Fruit fly (Drosophila melanogaster) whole organism, embryonic: ENCODE data around the gene lectin-29Ca.

Experiments used
- Blimp-1 ChIP-seq: fragments of 200-800 bp; sonication (Bioruptor generic); optimal IDR thresholded peaks from 3 replicates; lab custom pipeline; 2018; ENCODE audit warnings: missing biosample characterization, missing genetic modification characterization, mild to moderate bottlenecking, moderate library complexity, missing genetic modification reagents
- CG11093 ChIP-seq: fragments of 200-800 bp; sonication (Bioruptor generic); IDR thresholded peaks from 3 replicates; pipeline ENCODE4 v1.3.6; 2022; ENCODE audit warnings: missing biosample characterization, missing genetic modification characterization
- CG12071 ChIP-seq: fragments of 200-800 bp; sonication (Bioruptor generic); optimal IDR thresholded peaks from 3 replicates; lab custom pipeline; 2018; ENCODE audit warnings: missing biosample characterization, mild to moderate bottlenecking, missing genetic modification characterization
- CG12299 ChIP-seq: fragments of 200-800 bp; sonication (Bioruptor generic); optimal IDR thresholded peaks from 2 replicates; lab custom pipeline; 2018; ENCODE audit warnings: missing biosample characterization, mild to moderate bottlenecking, missing genetic modification characterization
- CG12659 ChIP-seq: fragments of 200-800 bp; sonication (Bioruptor generic); optimal IDR thresholded peaks from 3 replicates; lab custom pipeline; 2017; ENCODE audit warnings: mild to moderate bottlenecking, missing biosample characterization, missing genetic modification reagents, missing genetic modification characterization
- CG13894 ChIP-seq: fragments of 200-800 bp; sonication (Bioruptor generic); optimal IDR thresholded peaks from 3 replicates; lab custom pipeline; 2018; ENCODE audit warnings: missing biosample characterization, mild to moderate bottlenecking, missing genetic modification characterization, moderate library complexity
- CG14710 ChIP-seq: fragments of 200-800 bp; sonication (Bioruptor generic); optimal IDR thresholded peaks from 3 replicates; lab custom pipeline; 2019; ENCODE audit warnings: missing biosample characterization, mild to moderate bottlenecking, missing genetic modification characterization, moderate library complexity
- CG14965 ChIP-seq: fragments of 200-800 bp; sonication (Bioruptor generic); optimal IDR thresholded peaks from 2 replicates; lab custom pipeline; 2016; ENCODE audit warnings: missing biosample characterization, missing genetic modification characterization, borderline replicate concordance
- CG17328 ChIP-seq: fragments of 200-800 bp; sonication (Bioruptor generic); IDR thresholded peaks from 2 replicates; pipeline ENCODE4 v1.3.6; 2022; ENCODE audit warnings: missing biosample characterization, missing genetic modification characterization
- CG17612 ChIP-seq: fragments of 200-800 bp; sonication (Bioruptor generic); IDR thresholded peaks from 2 replicates; pipeline ENCODE4 v1.3.6; 2022; ENCODE audit warnings: missing biosample characterization, missing genetic modification characterization
- CG18011 ChIP-seq: fragments of 200-800 bp; sonication (Bioruptor generic); optimal IDR thresholded peaks from 2 replicates; lab custom pipeline; 2017; ENCODE audit warnings: missing biosample characterization, missing genetic modification characterization, mild to moderate bottlenecking, moderate library complexity, missing genotype
- CG18262 ChIP-seq: fragments of 200-800 bp; optimal IDR thresholded peaks from 3 replicates; lab custom pipeline; 2019; ENCODE audit warnings: missing biosample characterization, mild to moderate bottlenecking, missing genetic modification characterization, moderate library complexity
- CG2678 ChIP-seq: fragments of 200-800 bp; sonication (Bioruptor generic); optimal IDR thresholded peaks from 3 replicates; lab custom pipeline; 2019; ENCODE audit warnings: missing biosample characterization, mild to moderate bottlenecking, missing genetic modification characterization, moderate library complexity
- CG31224 ChIP-seq: fragments of 200-800 bp; sonication (Bioruptor generic); IDR thresholded peaks from 2 replicates; pipeline ENCODE4 v1.3.6; 2022; ENCODE audit warnings: missing biosample characterization, missing genetic modification characterization
- CG31365 ChIP-seq: fragments of 200-800 bp; sonication (Bioruptor generic); optimal IDR thresholded peaks from 2 replicates; lab custom pipeline; 2018; ENCODE audit warnings: missing biosample characterization, mild to moderate bottlenecking, missing genetic modification characterization
- CG3838 ChIP-seq: fragments of 200-800 bp; sonication (Bioruptor generic); optimal IDR thresholded peaks from 3 replicates; lab custom pipeline; 2016; ENCODE audit warnings: missing biosample characterization, missing genetic modification characterization
- CG42726 ChIP-seq: fragments of 200-800 bp; sonication (Bioruptor generic); IDR thresholded peaks from 2 replicates; pipeline ENCODE4 v1.3.6; 2022; ENCODE audit warnings: missing biosample characterization, missing genetic modification characterization; ENCODE audit not compliant: partially characterized antibody
- CG4360 ChIP-seq: fragments of 200-800 bp; sonication (Bioruptor generic); IDR thresholded peaks from 2 replicates; pipeline ENCODE4 v1.3.6; 2022; ENCODE audit warnings: missing biosample characterization, missing genetic modification characterization
- CG4617 ChIP-seq: fragments of 200-800 bp; sonication (Bioruptor generic); optimal IDR thresholded peaks from 3 replicates; lab custom pipeline; 2016; ENCODE audit warnings: missing biosample characterization, missing genetic modification characterization, borderline replicate concordance
- CG6175 ChIP-seq: fragments of 200-800 bp; sonication (Bioruptor generic); IDR thresholded peaks from 3 replicates; pipeline ENCODE4 v1.3.6; 2022; ENCODE audit warnings: missing biosample characterization, missing genetic modification characterization
- CG7839 ChIP-seq: fragments of 200-800 bp; sonication (Bioruptor generic); optimal IDR thresholded peaks from 3 replicates; lab custom pipeline; 2018; ENCODE audit warnings: missing biosample characterization, mild to moderate bottlenecking, missing genetic modification characterization, moderate library complexity
- CG8359 ChIP-seq: fragments of 200-800 bp; sonication (Bioruptor generic); optimal IDR thresholded peaks from 2 replicates; lab custom pipeline; 2017; ENCODE audit warnings: missing biosample characterization, mild to moderate bottlenecking, missing genetic modification characterization, borderline replicate concordance
- D19B ChIP-seq: fragments of 200-800 bp; sonication (Bioruptor generic); optimal IDR thresholded peaks from 2 replicates; lab custom pipeline; 2017; ENCODE audit warnings: missing biosample characterization, mild to moderate bottlenecking, missing genetic modification characterization
- Dip2 ChIP-seq: fragments of 200-800 bp; sonication (Bioruptor generic); IDR thresholded peaks from 2 replicates; pipeline ENCODE4 v1.3.6; 2022; ENCODE audit warnings: missing biosample characterization, missing genetic modification characterization
- Dp ChIP-seq: fragments of 200-800 bp; sonication (Bioruptor generic); optimal IDR thresholded peaks from 2 replicates; lab custom pipeline; 2018; ENCODE audit warnings: missing biosample characterization, mild to moderate bottlenecking, missing genetic modification characterization, moderate library complexity
- Dref ChIP-seq: fragments of 200-800 bp; sonication (Bioruptor generic); IDR thresholded peaks from 2 replicates; pipeline ENCODE4 v1.3.6; 2022; ENCODE audit warnings: missing biosample characterization, missing genetic modification characterization
- E2f2 ChIP-seq: fragments of 200-800 bp; sonication (Bioruptor generic); IDR thresholded peaks from 2 replicates; pipeline ENCODE4 v1.3.6; 2022; ENCODE audit warnings: missing biosample characterization, missing genetic modification characterization
- Eip74EF ChIP-seq, 2 experiments: fragments of 200-800 bp in 1 of 2; fragments of >200 bp in 1 of 2; sonication (Bioruptor generic) in 1 of 2; optimal IDR thresholded peaks; 2 replicates each; lab custom pipeline; 2017 to 2019; ENCODE audit warnings: missing biosample characterization in 2 of 2, missing genetic modification characterization in 2 of 2, mild to moderate bottlenecking in 1 of 2, moderate library complexity in 1 of 2
- HLHmδ ChIP-seq: fragments of 200-800 bp; sonication (Bioruptor generic); optimal IDR thresholded peaks from 2 replicates; lab custom pipeline; 2018; ENCODE audit warnings: missing biosample characterization, mild to moderate bottlenecking, missing genetic modification characterization, moderate library complexity
- Hr78 ChIP-seq, 2 experiments: fragments of 200-800 bp in 1 of 2; fragments of >200 bp in 1 of 2; sonication (Bioruptor generic) in 1 of 2; optimal IDR thresholded peaks; 2 replicates each; lab custom pipeline; 2017 to 2019; ENCODE audit warnings: missing biosample characterization in 2 of 2, missing genetic modification characterization in 2 of 2, mild to moderate bottlenecking in 1 of 2, moderate library complexity in 1 of 2
- Myb ChIP-seq: fragments of 200-800 bp; sonication (Bioruptor generic); optimal IDR thresholded peaks from 2 replicates; lab custom pipeline; 2016; ENCODE audit warnings: missing biosample characterization, missing genetic modification characterization
- Optix ChIP-seq: fragments of 200-800 bp; sonication (Bioruptor generic); IDR thresholded peaks from 3 replicates; pipeline ENCODE4 v1.3.6; 2022; ENCODE audit warnings: missing biosample characterization, missing genetic modification characterization
- Taf1 ChIP-seq: fragments of 200-800 bp; sonication (Bioruptor generic); IDR thresholded peaks from 2 replicates; pipeline ENCODE4 v1.3.6; 2022; ENCODE audit warnings: missing biosample characterization, missing genetic modification characterization
- bcd ChIP-seq: fragments of 200-800 bp; sonication (Bioruptor generic); optimal IDR thresholded peaks from 2 replicates; lab custom pipeline; 2017; ENCODE audit warnings: missing biosample characterization, mild to moderate bottlenecking, missing genetic modification characterization
- bigmax ChIP-seq: fragments of 200-800 bp; sonication (Bioruptor generic); optimal IDR thresholded peaks from 2 replicates; lab custom pipeline; 2018; ENCODE audit warnings: missing biosample characterization, mild to moderate bottlenecking, missing genetic modification characterization
- bsh ChIP-seq, 2 experiments: fragments of 200-800 bp; sonication (Bioruptor generic); optimal IDR thresholded peaks; 2 replicates each; lab custom pipeline; 2017 to 2018; ENCODE audit warnings: mild to moderate bottlenecking in 2 of 2, missing biosample characterization in 2 of 2, missing genetic modification characterization in 2 of 2, moderate library complexity in 1 of 2
- btn ChIP-seq: fragments of 200-800 bp; sonication (Bioruptor generic); optimal IDR thresholded peaks from 2 replicates; lab custom pipeline; 2016; ENCODE audit warnings: missing biosample characterization, missing genetic modification characterization
- da ChIP-seq: fragments of 200-800 bp; sonication (Bioruptor generic); optimal IDR thresholded peaks from 2 replicates; lab custom pipeline; 2016; ENCODE audit warnings: missing biosample characterization, missing genetic modification characterization
- en ChIP-seq: fragments of 200-800 bp; sonication (Bioruptor generic); optimal IDR thresholded peaks from 2 replicates; lab custom pipeline; 2016; ENCODE audit warnings: missing biosample characterization, missing genetic modification characterization
- grn ChIP-seq: fragments of 200-800 bp; sonication (Bioruptor generic); optimal IDR thresholded peaks from 3 replicates; lab custom pipeline; 2017; ENCODE audit warnings: missing biosample characterization, missing genetic modification characterization
- gsb ChIP-seq: fragments of 200-800 bp; sonication (Bioruptor generic); IDR thresholded peaks from 2 replicates; pipeline ENCODE4 v1.3.6; 2022; ENCODE audit warnings: missing biosample characterization, missing genetic modification characterization
- jumu ChIP-seq: fragments of 200-800 bp; sonication (Bioruptor generic); optimal IDR thresholded peaks from 3 replicates; lab custom pipeline; 2016; ENCODE audit warnings: missing biosample characterization, missing genetic modification characterization
- lov ChIP-seq, 2 experiments: fragments of 200-800 bp in 1 of 2; fragments of >200 bp in 1 of 2; sonication (Bioruptor generic) in 1 of 2; IDR thresholded peaks in 1 of 2; optimal IDR thresholded peaks in 1 of 2; 2 replicates in 1 of 2; 3 replicates in 1 of 2; pipeline versions ENCODE4 v1.3.6 to Lab custom; 2017 to 2022; ENCODE audit warnings: missing biosample characterization in 1 of 2, missing genetic modification characterization in 1 of 2
- odd ChIP-seq: fragments of 200-800 bp; sonication (Bioruptor generic); optimal IDR thresholded peaks from 2 replicates; lab custom pipeline; 2017; ENCODE audit warnings: missing biosample characterization, mild to moderate bottlenecking, missing genetic modification characterization
- org-1 ChIP-seq: fragments of 200-800 bp; sonication (Bioruptor generic); optimal IDR thresholded peaks from 2 replicates; lab custom pipeline; 2017; ENCODE audit warnings: missing biosample characterization, missing genetic modification characterization
- repo ChIP-seq: fragments of 200-800 bp; sonication (Bioruptor generic); optimal IDR thresholded peaks from 2 replicates; lab custom pipeline; 2016; ENCODE audit warnings: missing biosample characterization, missing genetic modification characterization
- sna ChIP-seq: fragments of 200-800 bp; sonication (Bioruptor generic); IDR thresholded peaks from 2 replicates; pipeline ENCODE4 v1.3.6; 2022; ENCODE audit warnings: missing biosample characterization, missing genetic modification characterization; ENCODE audit not compliant: partially characterized antibody
- sr ChIP-seq: fragments of 200-800 bp; sonication (Bioruptor generic); IDR thresholded peaks from 3 replicates; pipeline ENCODE4 v1.3.6; 2022; ENCODE audit warnings: missing biosample characterization, missing genetic modification characterization
- toy ChIP-seq: fragments of 200-800 bp; sonication (Bioruptor generic); IDR thresholded peaks from 2 replicates; pipeline ENCODE4 v1.3.6; 2022; ENCODE audit warnings: missing biosample characterization, missing genetic modification characterization

lectin-29Ca gene

dm6 chr2L:8416350-8417046, 22.4 kb upstream of the lectin-29Ca start (continued):
- no peak for TF ChIP-seq grn (GFP tag; lab: Kevin White, UChicago)
- no peak for TF ChIP-seq Myb (GFP tag; lab: Kevin White, UChicago)
- TF ChIP-seq CG2678: no peak
- TF ChIP-seq CG31224 (GFP tag; lab: Robert Waterston, UW): no peak
- no peak for TF ChIP-seq CG18011 (GFP tag; lab: Kevin White, UChicago)
- no peak for TF ChIP-seq bcd (GFP tag; lab: Kevin White, UChicago)
- peak; percentile 96 for TF ChIP-seq lov (optimal IDR thresholded peaks at IDR 0.05; lab: Kevin White, UChicago)
- no peak for TF ChIP-seq lov (GFP tag; IDR thresholded peaks at IDR 0.05; lab: Robert Waterston, UW)
- TF ChIP-seq en (GFP tag; lab: Kevin White, UChicago): no peak
- no peak for TF ChIP-seq repo (GFP tag; lab: Kevin White, UChicago)
- no peak for TF ChIP-seq Dref (GFP tag; lab: Robert Waterston, UW)
- TF ChIP-seq Optix (GFP tag; lab: Robert Waterston, UW): no peak
- peak in 1 of 2 experiments; percentile 70 for TF ChIP-seq bsh (GFP tag; optimal IDR thresholded peaks at IDR 0.05; lab: Kevin White, UChicago)
- TF ChIP-seq da: no peak
- no peak for TF ChIP-seq CG14710 (tag; lab: Kevin White, UChicago)
- no peak for TF ChIP-seq D19B (GFP tag; lab: Kevin White, UChicago)
- TF ChIP-seq CG14965 (GFP tag; lab: Kevin White, UChicago): no peak
- no peak for TF ChIP-seq CG17328 (GFP tag; lab: Robert Waterston, UW)
- TF ChIP-seq Taf1 (GFP tag; lab: Robert Waterston, UW): no peak
- no peak for TF ChIP-seq CG3838 (GFP tag; lab: Kevin White, UChicago)
- no peak for TF ChIP-seq CG12659 (GFP tag; lab: Kevin White, UChicago)
- TF ChIP-seq gsb (GFP tag; lab: Robert Waterston, UW): no peak
- TF ChIP-seq CG7839 (tag; lab: Kevin White, UChicago): no peak
- TF ChIP-seq CG12299 (tag; lab: Kevin White, UChicago): no peak
- no peak for TF ChIP-seq CG12071 (GFP tag; lab: Kevin White, UChicago)
- no peak for TF ChIP-seq toy
- TF ChIP-seq CG11093: no peak
- no peak for TF ChIP-seq bigmax (GFP tag; lab: Kevin White, UChicago)
- TF ChIP-seq E2f2 (GFP tag; lab: Robert Waterston, UW): peak; percentile 67
- TF ChIP-seq CG31365 (tag; lab: Kevin White, UChicago): no peak
- no peak for TF ChIP-seq sr
- TF ChIP-seq sna (GFP tag; lab: Robert Waterston, UW): no peak
- no peak for TF ChIP-seq jumu (GFP tag; lab: Kevin White, UChicago)
- no peak for TF ChIP-seq CG17612 (GFP tag; lab: Robert Waterston, UW)
- no peak for TF ChIP-seq Hr78 (GFP tag; optimal IDR thresholded peaks at IDR 0.05; lab: Kevin White, UChicago)
- TF ChIP-seq Dip2: no peak
- no peak for TF ChIP-seq CG4360 (GFP tag; lab: Robert Waterston, UW)
- no peak for TF ChIP-seq CG18262
- no peak for TF ChIP-seq CG4617 (GFP tag; lab: Kevin White, UChicago)
- TF ChIP-seq CG13894 (tag; lab: Kevin White, UChicago): no peak
- peak; percentile 58 for TF ChIP-seq HLHmδ
- TF ChIP-seq btn: peak; percentile 29
- TF ChIP-seq Eip74EF (GFP tag; optimal IDR thresholded peaks at IDR 0.05; lab: Kevin White, UChicago): no peak
- no peak for TF ChIP-seq CG8359 (GFP tag; lab: Kevin White, UChicago)
- TF ChIP-seq org-1 (GFP tag; lab: Kevin White, UChicago): no peak
- peak; percentile 35 for TF ChIP-seq Dp (GFP tag; lab: Kevin White, UChicago)
- no peak for TF ChIP-seq CG6175
- TF ChIP-seq odd: no peak
- TF ChIP-seq Blimp-1 (GFP tag; lab: Kevin White, UChicago): no peak
- no peak for TF ChIP-seq CG42726 (GFP tag; lab: Robert Waterston, UW)
